Fruit fly (Drosophila melanogaster) S2 (cell line): ENCODE measurements around the gene PolI.

Experiments
- CG8478 ChIP-seq: fragments of >200 bp; optimal IDR thresholded peaks from 2 replicates; lab custom pipeline; 2018
- CTCF ChIP-seq, 2 experiments: fragments of >200 bp; optimal IDR thresholded peaks; 2 replicates each; lab custom pipeline; 2018

The PolI gene

dm6 chr3R:8243720-8244119, 10.4 kb downstream of the PolI start, which contains the start of the genes CG9636, CG18749 and CG33722:
Gene CG9636 (minus strand): TSS chr3R:8243792.
Gene CG18749 (plus strand): TSS chr3R:8244055.
Gene CG33722 (plus strand): TSS chr3R:8244055.
- TF ChIP-seq CG8478: no peak
- no peak for TF ChIP-seq CTCF (optimal IDR thresholded peaks at IDR 0.05; lab: Kevin White, UChicago)

dm6 chr3R:8248138-8248537, 14.8 kb downstream of the PolI start, which contains the start of gene CG15864:
Gene CG15864 (plus strand): TSS chr3R:8248438.
- TF ChIP-seq CG8478: no peak

dm6 chr3R:8250166-8250733, 16.9 kb downstream of the PolI start, which contains the start of gene mtg:
Gene mtg (plus strand): TSS chr3R:8250497.
- no peak for TF ChIP-seq CG8478
- no peak for TF ChIP-seq CTCF (optimal IDR thresholded peaks at IDR 0.05; lab: Kevin White, UChicago)

- TF ChIP-seq CTCF (optimal IDR thresholded peaks at IDR 0.05; lab: Kevin White, UChicago): no peak
These were observed 18.2 kb downstream of the PolI start for dm6 chr3R:8251532-8251931.

- TF ChIP-seq CG8478 (no peak), CTCF (optimal IDR thresholded peaks at IDR 0.05; lab: Kevin White, UChicago) (no peak)
These were observed 21.0 kb downstream of the PolI start for dm6 chr3R:8254347-8254746.

- TF ChIP-seq CG8478: no peak
These were observed 22.7 kb downstream of the PolI start for dm6 chr3R:8256040-8256439.

dm6 chr3R:8261634-8262033, 28.3 kb downstream of the PolI start:
- TF ChIP-seq CG8478: no peak
- no peak for TF ChIP-seq CTCF (optimal IDR thresholded peaks at IDR 0.05; lab: Kevin White, UChicago)

- no peak for TF ChIP-seq CG8478
- TF ChIP-seq CTCF (optimal IDR thresholded peaks at IDR 0.05; lab: Kevin White, UChicago): peak in 1 of 2 experiments; percentile 22
These were observed 31.2 kb downstream of the PolI start, which contains the start of the genes RPA1 and Mcm2 for dm6 chr3R:8264302-8265080. Gene RPA1 (minus strand): TSS chr3R:8264451. Gene Mcm2 (plus strand): TSS chr3R:8264970.

- TF ChIP-seq CG8478 (no peak), CTCF (optimal IDR thresholded peaks at IDR 0.05; lab: Kevin White, UChicago) (peak; percentile 38 to 55)
These were observed 36.4 kb downstream of the PolI start, which contains the start of gene CG9630 for dm6 chr3R:8269740-8270139. Gene CG9630 (minus strand): TSS chr3R:8269896.

- TF ChIP-seq CTCF (optimal IDR thresholded peaks at IDR 0.05; lab: Kevin White, UChicago) (no peak), CG8478 (no peak)
These were observed 39.4 kb downstream of the PolI start for dm6 chr3R:8272573-8273165.

dm6 chr3R:8275031-8275430, 41.7 kb downstream of the PolI start:
- TF ChIP-seq CG8478: no peak
- TF ChIP-seq CTCF (optimal IDR thresholded peaks at IDR 0.05; lab: Kevin White, UChicago): no peak

dm6 chr3R:8277494-8278293, 44.4 kb downstream of the PolI start, which contains the start of gene ato:
Gene ato (plus strand): TSS chr3R:8278052.
- TF ChIP-seq CG8478 (no peak), CTCF (optimal IDR thresholded peaks at IDR 0.05; lab: Kevin White, UChicago) (no peak)

- TF ChIP-seq CG8478: no peak
- TF ChIP-seq CTCF (optimal IDR thresholded peaks at IDR 0.05; lab: Kevin White, UChicago): no peak
These were observed 46.7 kb downstream of the PolI start for dm6 chr3R:8279970-8280369.

dm6 chr3R:8282727-8283126, 49.4 kb downstream of the PolI start:
- TF ChIP-seq CG8478 (no peak), CTCF (optimal IDR thresholded peaks at IDR 0.05; lab: Kevin White, UChicago) (no peak)

dm6 chr3R:8284234-8284633, 50.9 kb downstream of the PolI start:
- TF ChIP-seq CTCF (optimal IDR thresholded peaks at IDR 0.05; lab: Kevin White, UChicago) (no peak), CG8478 (no peak)
